Worm (Caenorhabditis elegans): Measurements from ENCODE around the gene R07E3.6.

- TF ChIP-seq mep-1 (tag; optimal IDR thresholded peaks at IDR 0.05) (no peak), snpc-4 (tag; optimal IDR thresholded peaks at IDR 0.05) (no peak), ztf-11 (tag; optimal IDR thresholded peaks at IDR 0.05) (no peak), bed-3 (GFP tag; optimal IDR thresholded peaks at IDR 0.05) (no peak), nhr-237 (tag; optimal IDR thresholded peaks at IDR 0.05) (no peak), blmp-1 (tag; optimal IDR thresholded peaks at IDR 0.05) (no peak), nhr-12 (tag; optimal IDR thresholded peaks at IDR 0.05) (no peak), sptf-1 (tag; optimal IDR thresholded peaks at IDR 0.05) (no peak), M03D4.4 (tag; optimal IDR thresholded peaks at IDR 0.05) (no peak), ceh-39 (tag; optimal IDR thresholded peaks at IDR 0.05) (no peak), elt-1 (tag; optimal IDR thresholded peaks at IDR 0.05; ENCODE audit: borderline replicate concordance, insufficient read depth) (no peak), elt-3 (tag; optimal IDR thresholded peaks at IDR 0.05) (no peak), nhr-76 (tag; optimal IDR thresholded peaks at IDR 0.05) (no peak)
Observed at ce11 chrX:10332035-10332614, 14.6 kb downstream of the R07E3.6 start.

Measured in whole organism, mixed stage, embryonic.